Worm (Caenorhabditis elegans): ENCODE results near the gene srh-78.

ce11 chrV:247576-247975, 30.6 kb downstream of the srh-78 start:
- TF ChIP-seq nhr-25 (tag; optimal IDR thresholded peaks at IDR 0.05), result no peak
- TF ChIP-seq nhr-77 (tag; optimal IDR thresholded peaks at IDR 0.05), result no peak
- TF ChIP-seq aly-2 (tag; optimal IDR thresholded peaks at IDR 0.05), result no peak
- no peak for TF ChIP-seq nhr-11 (tag; optimal IDR thresholded peaks at IDR 0.05)
- TF ChIP-seq elt-3 (tag; optimal IDR thresholded peaks at IDR 0.05), result no peak
- no peak for TF ChIP-seq ZK546.5 (tag; optimal IDR thresholded peaks at IDR 0.05)
- TF ChIP-seq skn-1 (tag; optimal IDR thresholded peaks at IDR 0.05), result no peak
- no peak for TF ChIP-seq lin-13 (GFP tag; optimal IDR thresholded peaks at IDR 0.05)
- TF ChIP-seq elt-1 (tag; optimal IDR thresholded peaks at IDR 0.05), result no peak
